Worm (Caenorhabditis elegans) whole organism, early embryonic: ENCODE results near the gene W05E10.1.

Experiments
- ceh-36 ChIP-seq: sonication (generic microtip); optimal IDR thresholded peaks from 2 replicates; lab custom pipeline; 2016; ENCODE audit warnings: missing genetic modification characterization, inconsistent platforms, missing compliant biosample characterization
- hnd-1 ChIP-seq: sonication (generic microtip); optimal IDR thresholded peaks from 2 replicates; lab custom pipeline; 2016; ENCODE audit warnings: missing genetic modification characterization, missing compliant biosample characterization
- sea-1 ChIP-seq: fragments of 200-800 bp; sonication (Bioruptor generic); conservative IDR thresholded peaks from 2 replicates; pipeline ENCODE4 v1.3.6; 2022; ENCODE audit warnings: missing genetic modification characterization, missing compliant biosample characterization
- tbx-37 ChIP-seq: fragments of 200-800 bp; sonication (Bioruptor generic); conservative IDR thresholded peaks from 2 replicates; pipeline ENCODE4 v1.3.6; 2022; ENCODE audit warnings: missing genetic modification reagents, missing genetic modification characterization, missing compliant biosample characterization

- no peak for TF ChIP-seq tbx-37 (GFP tag; lab: Robert Waterston, UW)
- TF ChIP-seq ceh-36 (tag; lab: Kevin White, UChicago), result no peak
- TF ChIP-seq hnd-1 (tag; lab: Kevin White, UChicago), result no peak
- TF ChIP-seq sea-1, result no peak
Measured at ce11 chrV:11697482-11697881, 6.0 kb upstream of the W05E10.1 start.
